Fruit fly (Drosophila melanogaster) whole organism, embryonic: Measurements from ENCODE around the gene CG7058.

Source experiments
- Adf1 ChIP-seq: fragments of 200-800 bp; sonication (Bioruptor generic); IDR thresholded peaks from 2 replicates; pipeline ENCODE4 v1.3.6; 2022; ENCODE audit warnings: missing biosample characterization, missing genetic modification characterization
- Bdp1 ChIP-seq: fragments of 200-800 bp; sonication (Bioruptor generic); optimal IDR thresholded peaks from 3 replicates; lab custom pipeline; 2016; ENCODE audit warnings: missing biosample characterization, missing genetic modification characterization
- C15 ChIP-seq: fragments of 200-800 bp; sonication (Bioruptor generic); IDR thresholded peaks from 3 replicates; pipeline ENCODE4 v1.3.6; 2022; ENCODE audit warnings: missing biosample characterization, missing genetic modification characterization
- CG10979 ChIP-seq: fragments of 200-800 bp; sonication (Bioruptor generic); optimal IDR thresholded peaks from 2 replicates; lab custom pipeline; 2018; ENCODE audit warnings: missing biosample characterization, mild to moderate bottlenecking, missing genetic modification characterization, moderate library complexity
- CG11247 ChIP-seq: fragments of 200-800 bp; sonication (Bioruptor generic); IDR thresholded peaks from 2 replicates; pipeline ENCODE4 v1.3.6; 2022; ENCODE audit warnings: missing biosample characterization, missing genetic modification characterization
- CG1832 ChIP-seq: fragments of 200-800 bp; sonication (Bioruptor generic); optimal IDR thresholded peaks from 2 replicates; lab custom pipeline; 2017; ENCODE audit warnings: missing biosample characterization, mild to moderate bottlenecking, missing genetic modification characterization, inconsistent platforms
- CG3065 ChIP-seq: fragments of 200-800 bp; sonication (Bioruptor generic); optimal IDR thresholded peaks from 2 replicates; lab custom pipeline; 2016; ENCODE audit warnings: missing biosample characterization, missing genetic modification characterization
- CG33557 ChIP-seq: fragments of 200-800 bp; sonication (Bioruptor generic); optimal IDR thresholded peaks from 2 replicates; lab custom pipeline; 2019; ENCODE audit warnings: missing biosample characterization, mild to moderate bottlenecking, missing genetic modification characterization, moderate library complexity
- CG34376 ChIP-seq: fragments of 200-800 bp; sonication (Bioruptor generic); optimal IDR thresholded peaks from 2 replicates; lab custom pipeline; 2018; ENCODE audit warnings: missing biosample characterization, mild to moderate bottlenecking, missing genetic modification characterization
- CG43689 ChIP-seq: fragments of 200-800 bp; sonication (Bioruptor generic); IDR thresholded peaks from 2 replicates; pipeline ENCODE4 v1.3.6; 2022; ENCODE audit warnings: missing biosample characterization, missing genetic modification characterization
- CG5245 ChIP-seq: fragments of 200-800 bp; sonication (Bioruptor generic); optimal IDR thresholded peaks from 3 replicates; lab custom pipeline; 2016; ENCODE audit warnings: missing biosample characterization, missing genetic modification characterization
- CG7987 ChIP-seq: fragments of 200-800 bp; sonication (Bioruptor generic); optimal IDR thresholded peaks from 2 replicates; lab custom pipeline; 2018; ENCODE audit warnings: missing biosample characterization, mild to moderate bottlenecking, missing genetic modification characterization, moderate library complexity
- CG9609 ChIP-seq: fragments of 200-800 bp; sonication (Bioruptor generic); optimal IDR thresholded peaks from 3 replicates; lab custom pipeline; 2016; ENCODE audit warnings: missing biosample characterization, missing genetic modification characterization
- D19A ChIP-seq: fragments of 200-800 bp; optimal IDR thresholded peaks from 3 replicates; lab custom pipeline; 2019; ENCODE audit warnings: missing biosample characterization, mild to moderate bottlenecking, missing genetic modification characterization, moderate library complexity
- D19B ChIP-seq: fragments of 200-800 bp; sonication (Bioruptor generic); optimal IDR thresholded peaks from 2 replicates; lab custom pipeline; 2017; ENCODE audit warnings: missing biosample characterization, mild to moderate bottlenecking, missing genetic modification characterization
- Dll ChIP-seq: fragments of 200-800 bp; sonication (Bioruptor generic); IDR thresholded peaks from 4 replicates; pipeline ENCODE4 v1.3.6; 2022; ENCODE audit warnings: missing biosample characterization, missing genetic modification characterization; ENCODE audit not compliant: partially characterized antibody
- Drgx ChIP-seq: fragments of 200-800 bp; sonication (Bioruptor generic); IDR thresholded peaks from 2 replicates; pipeline ENCODE4 v1.3.6; 2022; ENCODE audit warnings: missing biosample characterization, missing genetic modification characterization
- Lhr ChIP-seq: fragments of 200-800 bp; sonication (Bioruptor generic); optimal IDR thresholded peaks from 3 replicates; lab custom pipeline; 2017; ENCODE audit warnings: mild to moderate bottlenecking, missing biosample characterization, missing genetic modification reagents, missing genetic modification characterization
- Lim3 ChIP-seq: fragments of 200-800 bp; sonication (Bioruptor generic); IDR thresholded peaks from 2 replicates; pipeline ENCODE4 v1.3.6; 2022; ENCODE audit warnings: missing biosample characterization, missing genetic modification characterization
- Lpt ChIP-seq: fragments of >200 bp; optimal IDR thresholded peaks from 2 replicates; lab custom pipeline; 2018; ENCODE audit warnings: missing biosample characterization, missing genetic modification characterization
- Mad ChIP-seq: fragments of 200-800 bp; sonication (Bioruptor generic); optimal IDR thresholded peaks from 2 replicates; lab custom pipeline; 2016; ENCODE audit warnings: missing biosample characterization, missing genetic modification characterization
- bsh ChIP-seq, 2 experiments: fragments of 200-800 bp; sonication (Bioruptor generic); optimal IDR thresholded peaks; 2 replicates each; lab custom pipeline; 2017 to 2018; ENCODE audit warnings: mild to moderate bottlenecking in 2 of 2, missing biosample characterization in 2 of 2, missing genetic modification characterization in 2 of 2, moderate library complexity in 1 of 2
- dmrt11E ChIP-seq: fragments of 200-800 bp; sonication (Bioruptor generic); optimal IDR thresholded peaks from 3 replicates; lab custom pipeline; 2018; ENCODE audit warnings: missing biosample characterization, mild to moderate bottlenecking, missing genetic modification characterization, moderate library complexity
- dysf ChIP-seq: fragments of 200-800 bp; sonication (Bioruptor generic); IDR thresholded peaks from 3 replicates; pipeline ENCODE4 v1.3.6; 2022; ENCODE audit warnings: missing biosample characterization, missing genetic modification characterization
- ems ChIP-seq: fragments of 200-800 bp; sonication (Bioruptor generic); optimal IDR thresholded peaks from 3 replicates; lab custom pipeline; 2016; ENCODE audit warnings: missing biosample characterization, missing genetic modification characterization
- gce ChIP-seq: fragments of 200-800 bp; sonication (Bioruptor generic); IDR thresholded peaks from 3 replicates; pipeline ENCODE4 v1.3.6; 2022; ENCODE audit warnings: missing biosample characterization, missing genetic modification characterization
- grau ChIP-seq: fragments of 200-800 bp; optimal IDR thresholded peaks from 3 replicates; lab custom pipeline; 2019; ENCODE audit warnings: missing biosample characterization, mild to moderate bottlenecking, missing genetic modification characterization, moderate library complexity
- jigr1 ChIP-seq: fragments of 200-800 bp; sonication (Bioruptor generic); IDR thresholded peaks from 3 replicates; pipeline ENCODE4 v1.3.6; 2022; ENCODE audit warnings: missing biosample characterization, missing genetic modification characterization
- jing ChIP-seq: fragments of 200-800 bp; sonication (Bioruptor generic); optimal IDR thresholded peaks from 2 replicates; lab custom pipeline; 2018; ENCODE audit warnings: missing biosample characterization, mild to moderate bottlenecking, missing genetic modification characterization
- ken ChIP-seq: fragments of 200-800 bp; sonication (Bioruptor generic); IDR thresholded peaks from 3 replicates; pipeline ENCODE4 v1.3.6; 2022; ENCODE audit warnings: missing biosample characterization, missing genetic modification characterization
- lbe ChIP-seq: fragments of 200-800 bp; sonication (Bioruptor generic); optimal IDR thresholded peaks from 2 replicates; lab custom pipeline; 2016; ENCODE audit warnings: missing biosample characterization, mild to moderate bottlenecking, missing genetic modification characterization
- mirr ChIP-seq: fragments of 200-800 bp; sonication (Bioruptor generic); optimal IDR thresholded peaks from 3 replicates; lab custom pipeline; 2018; ENCODE audit warnings: missing biosample characterization, mild to moderate bottlenecking, missing genetic modification characterization
- nau ChIP-seq: fragments of 200-800 bp; sonication (Bioruptor generic); optimal IDR thresholded peaks from 3 replicates; lab custom pipeline; 2017; ENCODE audit warnings: missing biosample characterization, mild to moderate bottlenecking, missing genetic modification characterization, missing genetic modification reagents
- otp ChIP-seq: fragments of 200-800 bp; sonication (Bioruptor generic); IDR thresholded peaks from 3 replicates; pipeline ENCODE4, ENCODE4 v1.3.6; 2022; ENCODE audit warnings: missing biosample characterization, missing genetic modification characterization
- repo ChIP-seq: fragments of 200-800 bp; sonication (Bioruptor generic); optimal IDR thresholded peaks from 2 replicates; lab custom pipeline; 2016; ENCODE audit warnings: missing biosample characterization, missing genetic modification characterization
- salm ChIP-seq: fragments of 200-800 bp; sonication (Bioruptor generic); optimal IDR thresholded peaks from 2 replicates; lab custom pipeline; 2018; ENCODE audit warnings: missing biosample characterization, mild to moderate bottlenecking, missing genetic modification characterization
- sens ChIP-seq: fragments of 200-800 bp; sonication (Bioruptor generic); peaks from one replicate; lab custom pipeline; 2016; ENCODE audit warnings: missing biosample characterization, missing genetic modification characterization
- sqz ChIP-seq: fragments of 200-800 bp; sonication (Bioruptor generic); optimal IDR thresholded peaks from 3 replicates; lab custom pipeline; 2018; ENCODE audit warnings: missing biosample characterization, mild to moderate bottlenecking, missing genetic modification characterization
- stc ChIP-seq: fragments of 200-800 bp; sonication (Bioruptor generic); IDR thresholded peaks from 2 replicates; pipeline ENCODE4 v1.3.6; 2022; ENCODE audit warnings: missing biosample characterization, missing genetic modification characterization
- tap ChIP-seq: fragments of 200-800 bp; optimal IDR thresholded peaks from 3 replicates; lab custom pipeline; 2019; ENCODE audit warnings: missing biosample characterization, mild to moderate bottlenecking, missing genetic modification characterization, moderate library complexity
- tna ChIP-seq: fragments of 200-800 bp; sonication (Bioruptor generic); IDR thresholded peaks from 2 replicates; pipeline ENCODE4 v1.3.6; 2022; ENCODE audit warnings: missing biosample characterization, missing genetic modification characterization; ENCODE audit not compliant: partially characterized antibody
- wdn ChIP-seq: fragments of 200-800 bp; sonication (Bioruptor generic); IDR thresholded peaks from 2 replicates; pipeline ENCODE4 v1.3.6; 2022; ENCODE audit warnings: missing biosample characterization, missing genetic modification characterization
- zen ChIP-seq: fragments of 200-800 bp; sonication (Bioruptor generic); optimal IDR thresholded peaks from 3 replicates; lab custom pipeline; 2018; ENCODE audit warnings: missing biosample characterization, mild to moderate bottlenecking, missing genetic modification characterization, moderate library complexity

Gene CG7058

dm6 chrX:18799307-18799855 lies 7.1 kb upstream of the CG7058 start (continued):
- TF ChIP-seq mirr: no peak
- TF ChIP-seq CG3065 (GFP tag; lab: Kevin White, UChicago): no peak
- peak; percentile 66 for TF ChIP-seq zen (tag; lab: Kevin White, UChicago)
- TF ChIP-seq dysf (GFP tag; lab: Robert Waterston, UW): no peak
- TF ChIP-seq wdn (GFP tag; lab: Robert Waterston, UW): no peak
- TF ChIP-seq, all 482 proteins: peak for 8

dm6 chrX:18800167-18800566 lies 6.3 kb upstream of the CG7058 start:
- TF ChIP-seq repo (GFP tag; lab: Kevin White, UChicago): no peak
- TF ChIP-seq sens (GFP tag; lab: Kevin White, UChicago): peak; percentile 82
- TF ChIP-seq dmrt11E (tag; lab: Kevin White, UChicago): peak; percentile 1
- no peak for TF ChIP-seq gce (GFP tag; lab: Robert Waterston, UW)
- TF ChIP-seq nau (GFP tag; lab: Kevin White, UChicago): no peak
- no peak for TF ChIP-seq D19B (GFP tag; lab: Kevin White, UChicago)
- TF ChIP-seq CG43689 (GFP tag; lab: Robert Waterston, UW): no peak
- TF ChIP-seq C15 (GFP tag; lab: Robert Waterston, UW): no peak
- no peak for TF ChIP-seq stc (GFP tag; lab: Robert Waterston, UW)
- peak; percentile 57; the same call in 1 of the 2 replicates for TF ChIP-seq Drgx (GFP tag; lab: Robert Waterston, UW)
- TF ChIP-seq Adf1 (GFP tag; lab: Robert Waterston, UW): no peak
- TF ChIP-seq jing (GFP tag; lab: Kevin White, UChicago): no peak
- peak in 1 of 2 experiments; percentile 65 for TF ChIP-seq bsh (GFP tag; optimal IDR thresholded peaks at IDR 0.05; lab: Kevin White, UChicago)
- no peak for TF ChIP-seq grau
- TF ChIP-seq Lpt (GFP tag; lab: Kevin White, UChicago): no peak
- peak; percentile 34 for TF ChIP-seq sqz (GFP tag; lab: Kevin White, UChicago)
- TF ChIP-seq CG10979 (tag; lab: Kevin White, UChicago): peak; percentile 4
- TF ChIP-seq CG1832: no peak
- TF ChIP-seq otp (GFP tag; lab: Robert Waterston, UW): no peak
- TF ChIP-seq D19A: peak; percentile 95
- no peak for TF ChIP-seq tap
- TF ChIP-seq CG5245 (GFP tag; lab: Kevin White, UChicago): no peak
- no peak for TF ChIP-seq jigr1 (GFP tag; lab: Robert Waterston, UW)

DNA sequence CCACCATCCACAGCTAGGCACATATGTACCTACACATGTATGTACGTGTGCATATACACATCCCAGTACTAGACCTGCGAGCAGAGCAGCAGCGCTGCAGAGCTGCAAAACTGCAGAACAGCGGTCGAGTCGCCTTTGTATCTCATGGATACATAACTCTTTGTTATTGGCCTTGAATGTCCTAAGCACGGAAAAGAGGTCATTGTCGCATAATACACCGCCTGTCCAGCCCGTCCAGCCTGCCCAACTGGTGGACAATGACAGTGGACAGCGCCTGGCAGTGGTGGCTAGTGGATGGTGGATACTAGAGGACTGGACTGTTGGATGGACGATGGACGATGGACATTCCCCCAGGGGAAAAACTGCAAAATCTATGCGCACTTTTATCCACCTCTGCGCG lies 5.2 kb upstream of the CG7058 start:
- no peak for TF ChIP-seq CG34376 (GFP tag; lab: Kevin White, UChicago)
- no peak for TF ChIP-seq Lhr
- no peak for TF ChIP-seq salm (tag; lab: Kevin White, UChicago)
- no peak for TF ChIP-seq lbe (GFP tag; lab: Kevin White, UChicago)
- no peak for TF ChIP-seq Dll (GFP tag; lab: Robert Waterston, UW)
- no peak for TF ChIP-seq ken (GFP tag; lab: Robert Waterston, UW)
- no peak for TF ChIP-seq tna (GFP tag; lab: Robert Waterston, UW)
- TF ChIP-seq Lim3 (GFP tag; lab: Robert Waterston, UW): no peak
- no peak for TF ChIP-seq CG11247 (GFP tag; lab: Robert Waterston, UW)
- TF ChIP-seq Bdp1: no peak
- no peak for TF ChIP-seq ems (GFP tag; lab: Kevin White, UChicago)
- TF ChIP-seq Mad (GFP tag; lab: Kevin White, UChicago): no peak
- no peak for TF ChIP-seq CG7987 (GFP tag; lab: Kevin White, UChicago)
- no peak for TF ChIP-seq CG9609 (GFP tag; lab: Kevin White, UChicago)
- no peak for TF ChIP-seq CG33557
